Worm (Caenorhabditis elegans): ENCODE data around the gene F36H12.9.
"Not testable (repeated sequence)": the region's sequence is repeated elsewhere in the genome, so short reads cannot be mapped to it uniquely, and the experiment has no call there.

ce11 chrIV:5260289-5260688 is 3.5 kb downstream of the F36H12.9 start, which contains the start of gene msp-19:
- TF ChIP-seq cog-1 (tag; optimal IDR thresholded peaks at IDR 0.05); klf-2 (GFP tag; conservative IDR thresholded peaks at IDR 0.05); ref-1 (GFP tag; conservative IDR thresholded peaks at IDR 0.05): not testable (repeated sequence)

All from whole organism, midembryonic.